Worm (Caenorhabditis elegans): Measurements from ENCODE around the gene E02A10.3.

E02A10.3 gene

DNA sequence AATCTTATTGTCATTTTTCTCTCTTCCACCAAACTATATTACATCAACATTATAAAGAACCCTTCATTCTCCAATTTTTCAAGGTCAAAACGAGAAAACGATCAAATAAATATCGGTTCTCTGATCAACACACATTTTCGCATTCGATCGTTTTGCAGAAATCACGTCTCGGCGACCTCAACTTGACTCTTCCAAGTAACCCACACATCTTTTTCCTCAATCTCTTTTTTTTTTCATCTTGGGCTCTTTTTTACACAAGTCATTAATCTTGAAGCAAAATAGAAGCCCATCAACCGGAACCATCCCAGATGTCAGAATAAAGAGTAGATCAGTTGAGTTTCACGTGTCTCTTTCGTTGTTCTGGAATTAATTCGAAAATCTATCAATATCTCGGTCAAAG, 56.8 kb downstream of the E02A10.3 start (continued):
- TF ChIP-seq unc-130 (tag; optimal IDR thresholded peaks at IDR 0.05) (peak; percentile 27), nhr-85 (tag) (peak; percentile 85), ztf-11 (tag; optimal IDR thresholded peaks at IDR 0.05) (no peak), irx-1 (tag; optimal IDR thresholded peaks at IDR 0.05) (peak; percentile 15), dsc-1 (tag; optimal IDR thresholded peaks at IDR 0.05) (peak; percentile 93), nhr-20 (tag; optimal IDR thresholded peaks at IDR 0.05) (peak; percentile 82), lsy-2 (tag; optimal IDR thresholded peaks at IDR 0.05) (peak; percentile 22 to 49), swsn-7 (tag; optimal IDR thresholded peaks at IDR 0.05) (peak; percentile 27), zip-4 (GFP tag; optimal IDR thresholded peaks at IDR 0.05) (no peak), C16A3.4 (tag; optimal IDR thresholded peaks at IDR 0.05) (peak; percentile 23)

DNA sequence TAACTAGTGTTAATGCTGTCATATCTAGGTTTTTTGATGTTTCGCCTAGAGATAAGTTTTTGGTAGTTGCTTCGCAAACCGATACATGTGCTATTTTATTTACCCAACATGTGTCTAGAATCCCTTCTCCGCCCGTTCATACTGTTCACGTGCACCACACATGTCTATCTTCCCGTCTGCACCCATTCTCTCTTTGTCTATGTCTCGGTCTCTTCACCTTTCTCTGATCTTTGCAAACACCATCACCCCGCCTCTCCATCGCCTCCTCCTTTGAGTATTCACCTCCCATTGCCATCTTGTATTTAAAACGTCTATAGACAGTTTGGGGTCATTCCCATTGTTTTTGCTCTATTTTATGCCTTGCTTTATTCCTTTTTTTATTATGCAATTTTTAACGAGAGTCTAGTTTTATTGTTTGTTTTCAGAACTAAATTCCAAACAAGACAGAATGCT, 57.9 kb downstream of the E02A10.3 start, which contains the start of gene F56H9.2:
Gene F56H9.2 (plus strand): TSS at position 426 of the 453 bp plus-strand sequence.
- TF ChIP-seq nhr-76 (tag; optimal IDR thresholded peaks at IDR 0.05) (no peak), rnt-1 (tag; optimal IDR thresholded peaks at IDR 0.05) (peak; percentile 88), lin-39 (tag; optimal IDR thresholded peaks at IDR 0.05) (peak; percentile 10), egl-13 (tag; optimal IDR thresholded peaks at IDR 0.05) (no peak), nhr-47 (tag; optimal IDR thresholded peaks at IDR 0.05) (peak; percentile 70), ets-5 (GFP tag; IDR thresholded peaks at IDR 0.05) (no peak), lin-15B (tag; optimal IDR thresholded peaks at IDR 0.05) (no peak), nhr-90 (tag; optimal IDR thresholded peaks at IDR 0.05; ENCODE audit: poor library complexity) (peak; percentile 81), mef-2 (tag; optimal IDR thresholded peaks at IDR 0.05) (peak; percentile 26), ztf-11 (tag; optimal IDR thresholded peaks at IDR 0.05) (peak in 1 of 2 experiments; percentile 27), blmp-1 (tag; optimal IDR thresholded peaks at IDR 0.05) (peak; percentile 76), efl-1 (optimal IDR thresholded peaks at IDR 0.05) (peak; percentile 44 to 46), efl-1 (GFP tag; optimal IDR thresholded peaks at IDR 0.05 in 1 of 2) (peak; percentile 14 to 92), lir-3 (tag; optimal IDR thresholded peaks at IDR 0.05; ENCODE audit: poor library complexity) (peak; percentile 46), lin-14 (GFP tag; optimal IDR thresholded peaks at IDR 0.05) (peak; percentile 96), nhr-11 (tag; optimal IDR thresholded peaks at IDR 0.05) (no peak), snu-23 (GFP tag; optimal IDR thresholded peaks at IDR 0.05) (no peak), pqm-1 (tag; optimal IDR thresholded peaks at IDR 0.05) (peak; percentile 42), mdl-1 (tag; optimal IDR thresholded peaks at IDR 0.05) (peak in 1 of 2 experiments; percentile 96), fos-1 (tag; optimal IDR thresholded peaks at IDR 0.05) (peak; percentile 13), tlp-1 (tag; optimal IDR thresholded peaks at IDR 0.05) (no peak), nhr-77 (tag; optimal IDR thresholded peaks at IDR 0.05) (peak; percentile 58), dsc-1 (tag; optimal IDR thresholded peaks at IDR 0.05) (peak; percentile 82), nhr-19 (GFP tag; conservative IDR thresholded peaks at IDR 0.05) (peak; percentile 94), pax-3 (tag; optimal IDR thresholded peaks at IDR 0.05) (peak; percentile 83), unc-86 (tag; optimal IDR thresholded peaks at IDR 0.05) (peak; percentile 46), mep-1 (tag; optimal IDR thresholded peaks at IDR 0.05) (peak; percentile 72), fkh-4 (tag; optimal IDR thresholded peaks at IDR 0.05; ENCODE audit: borderline replicate concordance) (no peak), snpc-4 (tag; optimal IDR thresholded peaks at IDR 0.05) (no peak), lin-35 (GFP tag; optimal IDR thresholded peaks at IDR 0.05) (peak; percentile 43 to 83), zag-1 (tag; optimal IDR thresholded peaks at IDR 0.05) (no peak), vab-15 (tag; optimal IDR thresholded peaks at IDR 0.05) (no peak), swsn-7 (tag; optimal IDR thresholded peaks at IDR 0.05) (peak; percentile 74), nhr-85 (tag) (peak; percentile 98), nhr-20 (tag; optimal IDR thresholded peaks at IDR 0.05) (peak; percentile 98), ztf-4 (tag; optimal IDR thresholded peaks at IDR 0.05) (peak; percentile 4), unc-130 (tag; optimal IDR thresholded peaks at IDR 0.05) (peak; percentile 94), ama-1 (optimal IDR thresholded peaks at IDR 0.05) (peak; percentile 36), jun-1 (tag; optimal IDR thresholded peaks at IDR 0.05) (peak; percentile 62), unc-62 (GFP tag; optimal IDR thresholded peaks at IDR 0.05) (no peak), alr-1 (tag; optimal IDR thresholded peaks at IDR 0.05; ENCODE audit: borderline replicate concordance) (no peak), sox-4 (tag; optimal IDR thresholded peaks at IDR 0.05) (no peak), elt-3 (tag; optimal IDR thresholded peaks at IDR 0.05) (peak in 3 of 6 experiments; percentile 68 to 92 (median 70)), ceh-82 (tag; optimal IDR thresholded peaks at IDR 0.05) (peak in 2 of 3 experiments; percentile 7 to 51), egl-27 (tag; optimal IDR thresholded peaks at IDR 0.05) (peak; percentile 66 to 72), nhr-237 (tag; optimal IDR thresholded peaks at IDR 0.05) (no peak), ceh-90 (tag; optimal IDR thresholded peaks at IDR 0.05) (no peak)
